Fruit fly (Drosophila melanogaster) whole organism, prepupa: ENCODE data around the gene CG33160.

Experiments used
- Blimp-1 ChIP-seq: fragments of 200-800 bp; sonication (Bioruptor generic); optimal IDR thresholded peaks from 3 replicates; lab custom pipeline; 2017; ENCODE audit warnings: missing biosample characterization, missing genetic modification characterization, mild to moderate bottlenecking, moderate library complexity, missing genetic modification reagents
- CG10631 ChIP-seq: fragments of 200-800 bp; sonication (Bioruptor generic); optimal IDR thresholded peaks from 2 replicates; lab custom pipeline; 2016; ENCODE audit warnings: missing biosample characterization, missing genetic modification characterization
- CG10669 ChIP-seq: fragments of 200-800 bp; sonication (Bioruptor generic); optimal IDR thresholded peaks from 3 replicates; lab custom pipeline; 2018; ENCODE audit warnings: missing biosample characterization, mild to moderate bottlenecking, missing genetic modification characterization, moderate library complexity
- CG11902 ChIP-seq: fragments of 200-800 bp; sonication (Bioruptor generic); optimal IDR thresholded peaks from 3 replicates; lab custom pipeline; 2016; ENCODE audit warnings: missing biosample characterization, missing genetic modification characterization
- CG15336 ChIP-seq: fragments of 200-800 bp; sonication (Bioruptor generic); IDR thresholded peaks from 2 replicates; pipeline ENCODE4 v1.3.6; 2022; ENCODE audit warnings: missing biosample characterization, missing genetic modification characterization
- CG1621 ChIP-seq: fragments of 200-800 bp; sonication (Bioruptor generic); optimal IDR thresholded peaks from 3 replicates; lab custom pipeline; 2018; ENCODE audit warnings: missing biosample characterization, mild to moderate bottlenecking, missing genetic modification characterization
- CG16779 ChIP-seq: fragments of 200-800 bp; sonication (Bioruptor generic); optimal IDR thresholded peaks from 3 replicates; lab custom pipeline; 2017; ENCODE audit warnings: missing biosample characterization, mild to moderate bottlenecking, missing genetic modification characterization
- CG3032 ChIP-seq: fragments of 200-800 bp; optimal IDR thresholded peaks from 2 replicates; lab custom pipeline; 2019; ENCODE audit warnings: missing biosample characterization, mild to moderate bottlenecking, missing genetic modification characterization, moderate library complexity
- CG31627 ChIP-seq: fragments of 200-800 bp; sonication (Bioruptor generic); optimal IDR thresholded peaks from 3 replicates; lab custom pipeline; 2016; ENCODE audit warnings: missing biosample characterization, missing genetic modification characterization
- CG3919 ChIP-seq: fragments of 200-800 bp; sonication (Bioruptor generic); optimal IDR thresholded peaks from 3 replicates; lab custom pipeline; 2016; ENCODE audit warnings: missing biosample characterization, missing genetic modification characterization
- CG4318 ChIP-seq: fragments of 200-800 bp; sonication (Bioruptor generic); optimal IDR thresholded peaks from 3 replicates; lab custom pipeline; 2017; ENCODE audit warnings: missing biosample characterization, mild to moderate bottlenecking, missing genetic modification characterization
- CG6163 ChIP-seq: fragments of 200-800 bp; sonication (Bioruptor generic); IDR thresholded peaks from 3 replicates; pipeline ENCODE4 v1.3.6; 2022; ENCODE audit warnings: missing biosample characterization, missing genetic modification characterization
- CG6276 ChIP-seq: fragments of 200-800 bp; sonication (Bioruptor generic); optimal IDR thresholded peaks from 2 replicates; lab custom pipeline; 2017; ENCODE audit warnings: missing biosample characterization, mild to moderate bottlenecking, missing genetic modification characterization
- CG6808 ChIP-seq: fragments of 200-800 bp; sonication (Bioruptor generic); optimal IDR thresholded peaks from 3 replicates; lab custom pipeline; 2017; ENCODE audit warnings: missing biosample characterization, missing genetic modification characterization, mild to moderate bottlenecking, moderate library complexity, missing genetic modification reagents
- CG6854 ChIP-seq: fragments of 200-800 bp; sonication (Bioruptor generic); optimal IDR thresholded peaks from 2 replicates; lab custom pipeline; 2017; ENCODE audit warnings: missing biosample characterization, mild to moderate bottlenecking, missing genetic modification characterization
- CG8119 ChIP-seq: fragments of 200-800 bp; sonication (Bioruptor generic); IDR thresholded peaks from 3 replicates; pipeline ENCODE4 v1.3.6; 2022; ENCODE audit warnings: missing biosample characterization, missing genetic modification characterization
- CG8319 ChIP-seq: fragments of 200-800 bp; sonication (Bioruptor generic); optimal IDR thresholded peaks from 3 replicates; lab custom pipeline; 2016; ENCODE audit warnings: missing biosample characterization, missing genetic modification characterization
- CG8632 ChIP-seq: fragments of 200-800 bp; sonication (Bioruptor generic); optimal IDR thresholded peaks from 3 replicates; lab custom pipeline; 2016; ENCODE audit warnings: missing biosample characterization, missing genetic modification characterization
- CG9139 ChIP-seq: fragments of 200-800 bp; sonication (Bioruptor generic); optimal IDR thresholded peaks from 3 replicates; lab custom pipeline; 2017; ENCODE audit warnings: missing biosample characterization, mild to moderate bottlenecking, missing genetic modification characterization
- Eip78C ChIP-seq: fragments of 200-800 bp; sonication (Bioruptor generic); peaks from one replicate; lab custom pipeline; 2016; ENCODE audit warnings: missing biosample characterization, missing genetic modification characterization
- Eip93F ChIP-seq: fragments of 200-800 bp; sonication (Bioruptor generic); optimal IDR thresholded peaks from 2 replicates; lab custom pipeline; 2016; ENCODE audit warnings: missing biosample characterization, mild to moderate bottlenecking, missing genetic modification characterization
- Ets21C ChIP-seq: fragments of 200-800 bp; sonication (Bioruptor generic); optimal IDR thresholded peaks from 3 replicates; lab custom pipeline; 2016; ENCODE audit warnings: missing biosample characterization, missing genetic modification characterization
- Ets96B ChIP-seq: fragments of 200-800 bp; optimal IDR thresholded peaks from 2 replicates; lab custom pipeline; 2019; ENCODE audit warnings: missing biosample characterization, mild to moderate bottlenecking, missing genetic modification characterization, moderate library complexity
- Gug ChIP-seq: fragments of 200-800 bp; sonication (Bioruptor generic); IDR thresholded peaks from 2 replicates; pipeline ENCODE4 v1.3.6; 2022; ENCODE audit warnings: missing biosample characterization, missing genetic modification characterization
- Hr38 ChIP-seq: sonication (Bioruptor generic); optimal IDR thresholded peaks from 2 replicates; lab custom pipeline; 2016; ENCODE audit warnings: missing biosample characterization, missing genetic modification characterization
- Hr39 ChIP-seq: fragments of 200-800 bp; sonication (Bioruptor generic); optimal IDR thresholded peaks from 2 replicates; lab custom pipeline; 2016; ENCODE audit warnings: missing biosample characterization, missing genetic modification characterization
- Hr4 ChIP-seq: fragments of 200-800 bp; sonication (Bioruptor generic); optimal IDR thresholded peaks from 3 replicates; lab custom pipeline; 2016; ENCODE audit warnings: missing biosample characterization, missing genetic modification characterization
- Lpt ChIP-seq: fragments of 200-800 bp; sonication (Bioruptor generic); optimal IDR thresholded peaks from 3 replicates; lab custom pipeline; 2016; ENCODE audit warnings: missing biosample characterization, missing genetic modification characterization
- OdsH ChIP-seq: fragments of 200-800 bp; sonication (Bioruptor generic); optimal IDR thresholded peaks from 3 replicates; lab custom pipeline; 2016; ENCODE audit warnings: missing biosample characterization, missing genetic modification characterization
- Smox ChIP-seq: fragments of 200-800 bp; sonication (Bioruptor generic); optimal IDR thresholded peaks from 3 replicates; lab custom pipeline; 2016; ENCODE audit warnings: missing biosample characterization, missing genetic modification characterization
- Sox15 ChIP-seq: fragments of 200-800 bp; sonication (Bioruptor generic); optimal IDR thresholded peaks from 3 replicates; lab custom pipeline; 2016; ENCODE audit warnings: missing biosample characterization, missing genetic modification characterization
- achi ChIP-seq: fragments of 200-800 bp; sonication (Bioruptor generic); optimal IDR thresholded peaks from 3 replicates; lab custom pipeline; 2016; ENCODE audit warnings: missing biosample characterization, missing genetic modification characterization
- cyc ChIP-seq: fragments of 200-800 bp; sonication (Bioruptor generic); optimal IDR thresholded peaks from 3 replicates; lab custom pipeline; 2016; ENCODE audit warnings: missing biosample characterization, missing genetic modification characterization
- dac ChIP-seq: fragments of 200-800 bp; sonication (Bioruptor generic); optimal IDR thresholded peaks from 2 replicates; lab custom pipeline; 2017; ENCODE audit warnings: missing biosample characterization, mild to moderate bottlenecking, missing genetic modification characterization
- dsx ChIP-seq: fragments of 200-800 bp; optimal IDR thresholded peaks from 3 replicates; lab custom pipeline; 2019; ENCODE audit warnings: missing biosample characterization, mild to moderate bottlenecking, missing genetic modification characterization, moderate library complexity; ENCODE audit not compliant: poor library complexity, severe bottlenecking
- eg ChIP-seq: fragments of 200-800 bp; sonication (Bioruptor generic); IDR thresholded peaks from 3 replicates; pipeline ENCODE4 v1.3.6; 2022; ENCODE audit warnings: missing biosample characterization, missing genetic modification characterization
- esn ChIP-seq: fragments of 200-800 bp; sonication (Bioruptor generic); optimal IDR thresholded peaks from 2 replicates; lab custom pipeline; 2016; ENCODE audit warnings: missing biosample characterization, mild to moderate bottlenecking, missing genetic modification characterization, moderate library complexity
- fd59A ChIP-seq: fragments of 200-800 bp; sonication (Bioruptor generic); optimal IDR thresholded peaks from 2 replicates; lab custom pipeline; 2017; ENCODE audit warnings: missing biosample characterization, mild to moderate bottlenecking, missing genetic modification characterization, missing genetic modification reagents
- fd85E ChIP-seq: fragments of 200-800 bp; sonication (Bioruptor generic); optimal IDR thresholded peaks from 3 replicates; lab custom pipeline; 2016; ENCODE audit warnings: missing biosample characterization, missing genetic modification characterization
- fkh ChIP-seq: fragments of 200-800 bp; sonication (Bioruptor generic); optimal IDR thresholded peaks from 3 replicates; lab custom pipeline; 2017; ENCODE audit warnings: missing biosample characterization, mild to moderate bottlenecking, missing genetic modification characterization, moderate library complexity
- net ChIP-seq: fragments of 200-800 bp; sonication (Bioruptor generic); optimal IDR thresholded peaks from 3 replicates; lab custom pipeline; 2016; ENCODE audit warnings: missing biosample characterization, missing genetic modification characterization
- pdm3 ChIP-seq: fragments of 200-800 bp; sonication (Bioruptor generic); optimal IDR thresholded peaks from 3 replicates; lab custom pipeline; 2016; ENCODE audit warnings: missing biosample characterization, missing genetic modification characterization
- spab ChIP-seq: fragments of 200-800 bp; sonication (Bioruptor generic); optimal IDR thresholded peaks from 2 replicates; lab custom pipeline; 2017; ENCODE audit warnings: missing biosample characterization, mild to moderate bottlenecking, missing genetic modification characterization, missing genetic modification reagents
- ss ChIP-seq, 2 experiments: fragments of 200-800 bp; sonication (Bioruptor generic); optimal IDR thresholded peaks; 2 replicates in 1 of 2; 3 replicates in 1 of 2; lab custom pipeline; 2017 to 2018; ENCODE audit warnings: mild to moderate bottlenecking in 2 of 2, missing biosample characterization in 2 of 2, missing genetic modification characterization in 2 of 2, moderate library complexity in 1 of 2
- svp ChIP-seq: fragments of 200-800 bp; sonication (Bioruptor generic); peaks from one replicate; lab custom pipeline; 2016; ENCODE audit warnings: missing biosample characterization, missing genetic modification characterization
- topi ChIP-seq: fragments of 200-800 bp; sonication (Bioruptor generic); optimal IDR thresholded peaks from 3 replicates; lab custom pipeline; 2016; ENCODE audit warnings: missing biosample characterization, missing genetic modification characterization
- vri ChIP-seq: fragments of 200-800 bp; sonication (Bioruptor generic); optimal IDR thresholded peaks from 3 replicates; lab custom pipeline; 2016; ENCODE audit warnings: missing biosample characterization, mild to moderate bottlenecking, missing genetic modification characterization

CG33160 gene

dm6 chr3L:3250922-3251658 is 44.9 kb upstream of the CG33160 start:
- TF ChIP-seq dsx (no peak), CG6854 (GFP tag; lab: Kevin White, UChicago) (no peak), Hr39 (GFP tag; lab: Kevin White, UChicago) (no peak), CG3919 (GFP tag; lab: Kevin White, UChicago) (no peak), vri (peak; percentile 4), esn (GFP tag; lab: Kevin White, UChicago) (peak; percentile 30), Eip78C (GFP tag; lab: Kevin White, UChicago) (peak; percentile 40), Smox (GFP tag; lab: Kevin White, UChicago) (peak; percentile 18), CG16779 (tag; lab: Kevin White, UChicago) (no peak), OdsH (GFP tag; lab: Kevin White, UChicago) (peak; percentile 6), Eip93F (peak; percentile 79), svp (peak; percentile 80), net (GFP tag; lab: Kevin White, UChicago) (peak; percentile 27)
- TF ChIP-seq, all 60 proteins: peak for 8

dm6 chr3L:3249997-3250774 is 44.0 kb upstream of the CG33160 start:
- TF ChIP-seq eg (GFP tag; lab: Robert Waterston, UW) (peak; percentile 77), Sox15 (GFP tag; lab: Kevin White, UChicago) (peak; percentile 38), topi (GFP tag; lab: Kevin White, UChicago) (peak; percentile 17), pdm3 (GFP tag; lab: Kevin White, UChicago) (peak; percentile 87), fd59A (GFP tag; lab: Kevin White, UChicago) (peak; percentile 79), OdsH (GFP tag; lab: Kevin White, UChicago) (peak; percentile 89), ss (GFP tag; optimal IDR thresholded peaks at IDR 0.05; lab: Kevin White, UChicago) (peak; percentile 33 to 50), Hr39 (GFP tag; lab: Kevin White, UChicago) (peak; percentile 40), Lpt (GFP tag; lab: Kevin White, UChicago) (peak; percentile 94), CG6163 (GFP tag; lab: Robert Waterston, UW) (peak; percentile 48; the same call in 2 of the 3 replicates), Smox (GFP tag; lab: Kevin White, UChicago) (peak; percentile 33), Blimp-1 (GFP tag; lab: Kevin White, UChicago) (peak; percentile 43), fkh (GFP tag; lab: Kevin White, UChicago) (peak; percentile 80), CG10631 (GFP tag; lab: Kevin White, UChicago) (peak; percentile 90), Hr38 (GFP tag; lab: Kevin White, UChicago) (no peak), CG10669 (GFP tag; lab: Kevin White, UChicago) (peak; percentile 59), CG3032 (tag; lab: Kevin White, UChicago) (peak; percentile 63), CG9139 (GFP tag; lab: Kevin White, UChicago) (peak; percentile 8), dac (GFP tag; lab: Kevin White, UChicago) (peak; percentile 88), svp (peak; percentile 78), CG6276 (GFP tag; lab: Kevin White, UChicago) (peak; percentile 94), CG15336 (GFP tag; lab: Robert Waterston, UW) (peak; percentile 87), CG11902 (GFP tag; lab: Kevin White, UChicago) (no peak), Gug (peak; percentile 86), fd85E (GFP tag; lab: Kevin White, UChicago) (no peak), CG8319 (no peak), dsx (peak; percentile 28), cyc (GFP tag; lab: Kevin White, UChicago) (peak; percentile 38), achi (GFP tag; lab: Kevin White, UChicago) (peak; percentile 90), CG8119 (GFP tag; lab: Robert Waterston, UW) (peak; percentile 94), spab (GFP tag; lab: Kevin White, UChicago) (peak; percentile 47), Ets21C (GFP tag; lab: Kevin White, UChicago) (no peak), CG1621 (tag; lab: Kevin White, UChicago) (peak; percentile 16), CG8632 (peak; percentile 60), CG6808 (peak; percentile 69), CG4318 (GFP tag; lab: Kevin White, UChicago) (peak; percentile 95), CG31627 (GFP tag; lab: Kevin White, UChicago) (peak; percentile 36), Ets96B (peak; percentile 68), Hr4 (GFP tag; lab: Kevin White, UChicago) (peak; percentile 96)
